Fruit fly (Drosophila melanogaster): ENCODE results near the gene CkIIalpha-i3.

Gene CkIIalpha-i3

DNA sequence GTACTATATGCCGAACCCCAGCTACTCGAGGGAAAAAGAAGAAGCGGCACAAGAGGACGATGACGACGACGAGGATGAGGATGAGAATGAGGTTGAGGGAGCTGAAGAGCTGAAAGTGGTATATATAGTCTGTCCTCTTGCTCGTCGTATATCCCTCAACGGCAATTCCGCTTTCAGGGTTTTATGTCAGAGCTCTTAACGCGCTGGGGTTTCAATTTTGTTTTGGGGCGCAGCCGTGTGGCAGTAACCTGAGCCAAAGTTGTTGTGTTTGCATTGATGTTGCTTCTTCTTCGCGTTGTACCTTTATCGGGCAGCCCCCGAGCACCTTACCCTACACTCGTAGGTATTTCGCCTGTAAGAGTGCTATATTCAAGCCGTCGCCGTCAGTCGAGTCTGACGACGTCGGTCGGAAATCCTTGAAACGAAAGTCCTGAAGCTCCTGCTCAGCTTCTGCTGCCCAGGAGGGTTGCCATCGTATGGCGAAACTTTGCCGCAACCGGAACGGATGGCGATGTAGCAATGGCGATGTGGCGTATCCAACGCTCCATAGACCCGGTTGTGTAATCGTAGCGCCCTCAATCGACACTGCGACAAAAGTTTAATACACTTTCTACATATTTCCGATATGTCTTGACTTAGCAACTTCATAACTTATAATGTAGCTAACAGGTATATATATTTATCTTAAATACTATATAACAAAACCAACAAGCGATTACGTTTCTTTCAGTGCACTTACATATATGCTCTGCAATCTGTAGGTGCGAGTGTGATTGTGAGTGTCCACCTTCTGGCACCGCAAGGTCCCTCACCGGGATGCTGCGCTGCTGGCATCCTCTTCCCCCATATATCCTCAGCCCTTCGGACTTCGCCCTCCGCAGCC, 5.5 kb downstream of the CkIIalpha-i3 start (continued):
- TF ChIP-seq Hr38 (GFP tag; optimal IDR thresholded peaks at IDR 0.05) (no peak), Lpt (GFP tag; optimal IDR thresholded peaks at IDR 0.05) (no peak), spab (GFP tag; optimal IDR thresholded peaks at IDR 0.05) (peak; percentile 44), Ets21C (GFP tag; optimal IDR thresholded peaks at IDR 0.05) (no peak), esn (GFP tag; optimal IDR thresholded peaks at IDR 0.05) (peak; percentile 35), CG16779 (tag; optimal IDR thresholded peaks at IDR 0.05) (no peak), Eip75B (GFP tag; optimal IDR thresholded peaks at IDR 0.05) (peak; percentile 20), CG34406 (GFP tag; optimal IDR thresholded peaks at IDR 0.05) (peak; percentile 48), CG6276 (GFP tag; optimal IDR thresholded peaks at IDR 0.05) (peak; percentile 3), dac (GFP tag; optimal IDR thresholded peaks at IDR 0.05) (no peak), CG11294 (GFP tag; IDR thresholded peaks at IDR 0.05) (peak; percentile 40; the same call in 1 of the 2 replicates), CG10669 (GFP tag; optimal IDR thresholded peaks at IDR 0.05) (peak; percentile 52), CG4318 (GFP tag; optimal IDR thresholded peaks at IDR 0.05) (no peak), vri (GFP tag; optimal IDR thresholded peaks at IDR 0.05) (no peak), svp (GFP tag) (peak; percentile 77)

DNA sequence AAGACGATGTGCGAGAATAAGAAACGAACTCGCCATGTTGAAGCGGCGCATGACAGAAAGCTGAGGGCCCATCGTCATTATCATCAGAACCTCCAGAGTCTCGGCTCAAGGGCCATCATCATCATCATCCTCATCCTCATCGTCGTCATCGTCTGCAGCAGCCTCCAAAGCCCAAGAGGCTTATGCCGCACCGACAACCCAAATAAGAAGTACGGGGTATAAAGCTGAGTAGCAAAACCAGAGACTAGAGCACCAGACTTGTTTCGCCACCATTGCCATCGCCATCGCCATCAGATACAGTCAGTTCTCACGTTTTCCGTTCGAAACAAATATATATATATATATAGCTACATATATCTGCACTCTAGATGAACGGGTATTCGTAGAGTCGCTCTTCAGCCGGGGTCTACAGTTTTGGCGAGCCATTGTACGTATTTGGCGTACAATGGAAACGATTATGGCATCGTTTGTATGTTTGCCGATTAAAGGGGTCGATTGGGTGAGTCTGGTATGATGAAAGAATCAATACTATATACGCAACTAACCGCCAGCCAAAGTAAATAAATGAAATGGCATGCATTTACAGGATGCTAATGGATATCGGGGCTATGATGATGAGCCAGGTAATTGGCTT, 7.1 kb downstream of the CkIIalpha-i3 start:
- TF ChIP-seq CG15336 (GFP tag; IDR thresholded peaks at IDR 0.05) = 0 out of 2 replicates have a peak, but pooled peaks have one; percentile 12
- peak; percentile 47 for TF ChIP-seq svp (GFP tag)
- TF ChIP-seq dsx (GFP tag; optimal IDR thresholded peaks at IDR 0.05; ENCODE audit: poor library complexity, severe bottlenecking) = no peak
- no peak for TF ChIP-seq Smox (GFP tag; optimal IDR thresholded peaks at IDR 0.05)
- no peak for TF ChIP-seq CG10631 (GFP tag; optimal IDR thresholded peaks at IDR 0.05)
- peak; percentile 18 for TF ChIP-seq Eip78C (GFP tag)

DNA sequence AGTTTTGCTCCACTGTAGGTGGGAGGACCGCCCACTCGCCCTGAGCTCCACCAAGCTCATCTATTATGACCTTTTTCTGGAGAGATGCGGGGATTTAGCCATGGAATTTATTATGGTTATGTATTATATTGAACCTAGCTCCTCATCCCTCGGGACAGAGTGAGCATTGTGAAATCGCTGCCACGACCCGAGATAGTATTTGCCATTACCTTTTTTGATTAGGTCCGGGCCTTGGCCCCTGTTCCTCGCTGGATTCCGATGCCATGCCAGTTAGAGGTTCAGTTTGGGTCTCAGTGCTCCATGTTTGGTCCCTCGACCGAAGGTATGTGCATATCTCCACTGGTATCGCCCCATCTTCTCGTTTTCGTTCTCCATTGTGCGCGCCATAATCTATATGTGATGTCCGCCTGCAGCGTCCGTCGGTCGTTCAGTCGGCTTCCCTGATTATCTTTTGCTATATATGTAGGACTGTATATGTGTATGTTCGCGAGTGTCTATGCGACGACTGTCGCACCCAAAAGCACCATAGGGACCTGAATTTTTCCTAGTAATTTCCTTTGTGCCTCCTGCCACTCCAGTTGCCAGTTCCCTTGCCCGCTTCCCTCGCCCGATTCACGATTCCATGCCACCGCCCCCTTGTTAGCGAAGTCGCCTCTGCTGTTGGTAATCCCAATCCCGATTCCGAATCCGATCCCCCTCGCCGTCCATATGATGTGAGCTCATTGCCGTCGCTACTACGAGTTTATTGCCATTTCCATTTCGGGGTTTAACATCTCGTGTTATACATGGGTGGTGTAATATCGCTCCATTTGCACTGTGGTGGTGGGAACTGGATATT, 8.4 kb downstream of the CkIIalpha-i3 start:
- TF ChIP-seq Met (GFP tag; optimal IDR thresholded peaks at IDR 0.05) (no peak), CG10631 (GFP tag; optimal IDR thresholded peaks at IDR 0.05) (no peak), CG31627 (GFP tag; optimal IDR thresholded peaks at IDR 0.05) (no peak), dac (GFP tag; optimal IDR thresholded peaks at IDR 0.05) (no peak), Ets21C (GFP tag; optimal IDR thresholded peaks at IDR 0.05) (no peak), CG11762 (GFP tag; optimal IDR thresholded peaks at IDR 0.05; ENCODE audit: insufficient read depth) (no peak), svp (GFP tag) (peak; percentile 69), Eip78C (GFP tag) (peak; percentile 28), CG6808 (GFP tag; optimal IDR thresholded peaks at IDR 0.05) (no peak), CG6276 (GFP tag; optimal IDR thresholded peaks at IDR 0.05) (no peak), Hr38 (GFP tag; optimal IDR thresholded peaks at IDR 0.05) (no peak), CG3032 (tag; optimal IDR thresholded peaks at IDR 0.05) (no peak), CG1621 (tag; optimal IDR thresholded peaks at IDR 0.05) (no peak), Hr39 (GFP tag; optimal IDR thresholded peaks at IDR 0.05) (no peak), acj6 (GFP tag; optimal IDR thresholded peaks at IDR 0.05) (no peak)

DNA sequence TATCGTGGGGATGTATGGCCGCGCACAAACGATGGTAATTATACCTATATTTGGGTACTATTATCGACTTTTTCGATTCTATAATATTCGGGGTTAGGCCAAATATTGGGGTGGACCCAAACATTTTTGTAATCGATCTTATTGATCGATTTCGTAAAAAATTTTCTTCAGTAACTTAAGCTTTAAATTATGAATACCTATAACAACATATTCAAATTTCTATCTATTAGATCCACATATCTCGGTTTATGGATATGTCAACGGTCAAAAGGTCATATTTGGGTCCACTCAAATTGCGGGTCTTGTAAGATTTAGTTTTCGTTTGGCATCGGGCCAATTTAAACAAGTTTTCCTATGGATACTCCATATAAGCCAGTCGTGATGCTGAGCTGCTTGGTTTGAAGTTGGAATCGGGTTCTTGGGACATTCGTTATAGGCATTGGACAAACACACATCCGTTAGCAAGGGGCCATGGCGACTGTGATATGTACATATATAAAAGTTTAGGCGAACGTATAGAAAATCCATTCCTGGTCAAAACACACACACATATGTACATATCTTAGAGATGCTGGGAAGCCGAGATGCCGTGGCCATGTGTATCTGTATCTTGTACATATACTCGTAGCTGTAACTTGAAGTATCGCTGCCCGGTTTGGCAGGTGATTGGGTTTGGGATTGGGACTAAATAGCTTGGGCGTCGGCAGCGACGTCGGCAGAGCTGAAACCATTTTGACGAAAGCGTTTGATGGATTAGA, 10.1 kb downstream of the CkIIalpha-i3 start:
- TF ChIP-seq Blimp-1 (GFP tag; optimal IDR thresholded peaks at IDR 0.05) = no peak
- TF ChIP-seq Hr4 (GFP tag; optimal IDR thresholded peaks at IDR 0.05) = peak; percentile 29
- TF ChIP-seq cyc (GFP tag; optimal IDR thresholded peaks at IDR 0.05) = no peak
- no peak for TF ChIP-seq dsx (GFP tag; optimal IDR thresholded peaks at IDR 0.05; ENCODE audit: poor library complexity, severe bottlenecking)
- no peak for TF ChIP-seq dac (GFP tag; optimal IDR thresholded peaks at IDR 0.05)
- no peak for TF ChIP-seq fd85E (GFP tag; optimal IDR thresholded peaks at IDR 0.05)
- peak; percentile 8 for TF ChIP-seq CG34406 (GFP tag; optimal IDR thresholded peaks at IDR 0.05)
- peak; percentile 58; the same call in 2 of the 3 replicates for TF ChIP-seq CG8119 (GFP tag; IDR thresholded peaks at IDR 0.05)
- TF ChIP-seq Smox (GFP tag; optimal IDR thresholded peaks at IDR 0.05) = peak; percentile 1
- peak; percentile 73 for TF ChIP-seq CG6163 (GFP tag; IDR thresholded peaks at IDR 0.05)
- no peak for TF ChIP-seq CG11762 (GFP tag; optimal IDR thresholded peaks at IDR 0.05; ENCODE audit: insufficient read depth)
- peak; percentile 55 for TF ChIP-seq svp (GFP tag)
- TF ChIP-seq topi (GFP tag; optimal IDR thresholded peaks at IDR 0.05) = peak; percentile 7
- peak; percentile 13 for TF ChIP-seq CG3919 (GFP tag; optimal IDR thresholded peaks at IDR 0.05)
- TF ChIP-seq fd59A (GFP tag; optimal IDR thresholded peaks at IDR 0.05) = no peak
- peak; percentile 74 for TF ChIP-seq CG15336 (GFP tag; IDR thresholded peaks at IDR 0.05)
- no peak for TF ChIP-seq Hr39 (GFP tag; optimal IDR thresholded peaks at IDR 0.05)
- TF ChIP-seq Met (GFP tag; optimal IDR thresholded peaks at IDR 0.05) = peak; percentile 44
- TF ChIP-seq OdsH (GFP tag; optimal IDR thresholded peaks at IDR 0.05) = peak; percentile 40

Measured in whole organism, prepupa.